Worm (Caenorhabditis elegans): Measurements from ENCODE around the gene lin-12.

The lin-12 gene

DNA sequence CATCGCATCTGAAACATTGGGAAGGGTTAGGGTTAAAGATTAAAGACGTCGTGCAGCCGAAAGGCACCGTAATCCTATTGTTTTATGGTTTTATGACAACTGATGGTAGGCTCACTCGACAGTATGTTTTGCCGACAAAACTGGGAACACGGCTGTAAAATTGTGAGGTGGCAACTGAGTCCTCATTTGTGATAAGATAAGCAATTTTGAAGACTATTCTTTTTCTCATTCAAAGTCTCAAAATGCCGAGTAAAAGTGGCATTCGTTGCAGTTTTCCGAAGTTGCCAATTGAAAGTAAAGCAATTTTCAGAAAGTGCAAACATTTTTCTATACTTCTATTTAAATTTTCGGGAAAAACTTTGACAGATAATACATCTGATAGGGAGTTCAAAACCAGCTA, 1.6 kb downstream of the lin-12 start:
- TF ChIP-seq mef-2 (tag; optimal IDR thresholded peaks at IDR 0.05) (no peak), nhr-90 (tag; optimal IDR thresholded peaks at IDR 0.05; ENCODE audit: poor library complexity) (no peak), ztf-11 (tag; optimal IDR thresholded peaks at IDR 0.05) (no peak), ceh-63 (GFP tag; optimal IDR thresholded peaks at IDR 0.05) (no peak), ets-5 (GFP tag; IDR thresholded peaks at IDR 0.05) (no peak), ceh-8 (GFP tag; optimal IDR thresholded peaks at IDR 0.05) (no peak), isw-1 (GFP tag; IDR thresholded peaks at IDR 0.05) (no peak)

DNA sequence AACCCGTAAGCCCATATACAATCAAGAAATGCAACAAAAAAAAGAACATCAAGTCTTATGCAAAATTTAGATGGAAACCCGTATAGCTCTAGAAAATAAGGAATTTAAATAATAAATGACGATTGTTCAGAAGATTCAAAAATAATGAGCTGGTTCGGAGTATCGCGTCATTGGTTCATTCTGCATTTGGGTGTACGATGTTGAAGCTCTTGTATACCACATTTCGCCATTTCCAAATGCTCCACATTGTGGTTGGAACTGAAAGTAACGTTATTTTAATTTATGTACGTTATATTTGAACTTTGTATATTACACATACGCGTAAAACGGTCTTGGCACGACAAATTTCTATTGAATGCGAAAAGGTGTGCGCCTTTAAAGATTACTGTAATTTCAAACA, 11.0 kb downstream of the lin-12 start:
- TF ChIP-seq fkh-8 (tag; optimal IDR thresholded peaks at IDR 0.05) (no peak), lin-35 (GFP tag; optimal IDR thresholded peaks at IDR 0.05) (no peak), snpc-4 (tag; optimal IDR thresholded peaks at IDR 0.05) (no peak), zag-1 (tag; optimal IDR thresholded peaks at IDR 0.05) (no peak), C34B4.2 (tag; optimal IDR thresholded peaks at IDR 0.05) (no peak), mef-2 (tag; optimal IDR thresholded peaks at IDR 0.05) (no peak), aly-2 (tag; optimal IDR thresholded peaks at IDR 0.05) (peak; percentile 72), lin-14 (GFP tag; optimal IDR thresholded peaks at IDR 0.05) (no peak), tbx-2 (tag; optimal IDR thresholded peaks at IDR 0.05) (no peak), dsc-1 (tag; optimal IDR thresholded peaks at IDR 0.05) (no peak), mep-1 (tag; optimal IDR thresholded peaks at IDR 0.05) (peak; percentile 27), lir-3 (tag; optimal IDR thresholded peaks at IDR 0.05; ENCODE audit: poor library complexity) (no peak), nhr-19 (GFP tag; conservative IDR thresholded peaks at IDR 0.05) (0 out of 2 replicates have a peak, but pooled peaks have one; percentile 10), nhr-28 (tag; optimal IDR thresholded peaks at IDR 0.05) (no peak), nhr-47 (tag; optimal IDR thresholded peaks at IDR 0.05) (no peak), nhr-71 (tag; optimal IDR thresholded peaks at IDR 0.05) (peak; percentile 56), ama-1 (optimal IDR thresholded peaks at IDR 0.05) (no peak), ceh-63 (GFP tag; optimal IDR thresholded peaks at IDR 0.05) (no peak), hlh-17 (GFP tag; optimal IDR thresholded peaks at IDR 0.05; ENCODE audit: borderline replicate concordance) (no peak), unc-30 (tag; optimal IDR thresholded peaks at IDR 0.05) (no peak), sox-4 (tag; optimal IDR thresholded peaks at IDR 0.05) (no peak), elt-2 (tag; optimal IDR thresholded peaks at IDR 0.05) (no peak), nhr-77 (tag; optimal IDR thresholded peaks at IDR 0.05) (no peak), pqm-1 (tag; optimal IDR thresholded peaks at IDR 0.05) (no peak)

DNA sequence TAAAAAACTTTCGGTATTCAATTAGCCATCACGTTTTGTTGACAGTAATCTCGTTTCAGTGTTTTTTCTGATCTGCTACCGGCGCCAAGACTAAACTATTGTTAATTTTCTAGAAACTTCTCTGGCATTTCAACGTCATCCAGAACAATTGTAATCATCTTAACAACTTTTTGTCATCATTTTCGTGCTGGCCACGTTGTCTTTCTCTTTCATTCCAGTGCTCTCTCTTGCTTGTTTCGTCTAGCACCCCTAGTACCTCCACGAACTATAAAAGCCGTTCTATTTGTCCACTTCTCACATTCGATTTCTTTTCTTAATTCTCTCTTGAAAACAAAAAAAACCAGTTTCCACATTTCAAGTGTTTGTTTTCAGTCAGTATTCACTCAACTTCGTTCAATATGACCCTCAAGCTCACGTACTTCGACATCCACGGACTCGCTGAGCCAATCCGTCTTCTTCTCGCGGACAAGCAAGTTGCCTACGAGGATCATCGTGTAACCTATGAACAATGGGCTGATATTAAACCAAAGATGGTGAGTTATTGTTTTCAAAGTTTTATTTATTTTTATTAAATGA, 12.2 kb downstream of the lin-12 start, which contains the start of gene gst-1:
Gene gst-1 (plus strand): TSS at position 373 of the 576 bp plus-strand sequence.
- no peak for TF ChIP-seq ztf-11 (tag; optimal IDR thresholded peaks at IDR 0.05)
- TF ChIP-seq lin-14 (GFP tag; optimal IDR thresholded peaks at IDR 0.05): peak; percentile 31
- no peak for TF ChIP-seq fos-1 (tag; optimal IDR thresholded peaks at IDR 0.05)
- TF ChIP-seq blmp-1 (tag; optimal IDR thresholded peaks at IDR 0.05): no peak
- no peak for TF ChIP-seq C34B4.2 (tag; optimal IDR thresholded peaks at IDR 0.05)
- peak; percentile 97 for TF ChIP-seq skn-1 (tag; optimal IDR thresholded peaks at IDR 0.05)
- TF ChIP-seq unc-98 (GFP tag; IDR thresholded peaks at IDR 0.05): no peak
- no peak for TF ChIP-seq nhr-19 (GFP tag; conservative IDR thresholded peaks at IDR 0.05)
- peak in 1 of 2 experiments; percentile 33 for TF ChIP-seq lin-35 (GFP tag; optimal IDR thresholded peaks at IDR 0.05)
- TF ChIP-seq nhr-47 (tag; optimal IDR thresholded peaks at IDR 0.05): no peak
- no peak for TF ChIP-seq elt-3 (tag; optimal IDR thresholded peaks at IDR 0.05)
- TF ChIP-seq hlh-4 (tag; optimal IDR thresholded peaks at IDR 0.05): no peak
- peak; percentile 0 for TF ChIP-seq rnt-1 (tag; optimal IDR thresholded peaks at IDR 0.05)
- peak in 1 of 2 experiments; percentile 10 for TF ChIP-seq efl-1 (optimal IDR thresholded peaks at IDR 0.05)
- peak in 1 of 2 experiments; percentile 56 for TF ChIP-seq efl-1 (GFP tag; optimal IDR thresholded peaks at IDR 0.05 in 1 of 2)
- TF ChIP-seq nhr-12 (tag; optimal IDR thresholded peaks at IDR 0.05): no peak
- peak in 1 of 2 experiments; percentile 22 for TF ChIP-seq mdl-1 (tag; optimal IDR thresholded peaks at IDR 0.05)
- TF ChIP-seq unc-30 (tag; optimal IDR thresholded peaks at IDR 0.05): no peak
- TF ChIP-seq egl-13 (tag; optimal IDR thresholded peaks at IDR 0.05): no peak
- no peak for TF ChIP-seq lin-13 (GFP tag; optimal IDR thresholded peaks at IDR 0.05)
- TF ChIP-seq sup-37 (GFP tag; optimal IDR thresholded peaks at IDR 0.05): no peak
- TF ChIP-seq sptf-1 (tag; optimal IDR thresholded peaks at IDR 0.05): no peak
- no peak for TF ChIP-seq nhr-85 (tag)
- TF ChIP-seq snu-23 (GFP tag; optimal IDR thresholded peaks at IDR 0.05): peak; percentile 28
- TF ChIP-seq dsc-1 (tag; optimal IDR thresholded peaks at IDR 0.05): no peak
- peak; percentile 46 for TF ChIP-seq elt-2 (tag; optimal IDR thresholded peaks at IDR 0.05)
- no peak for TF ChIP-seq lir-3 (tag; optimal IDR thresholded peaks at IDR 0.05; ENCODE audit: poor library complexity)
- peak; percentile 38 for TF ChIP-seq nhr-71 (tag; optimal IDR thresholded peaks at IDR 0.05)
- TF ChIP-seq nhr-237 (tag; optimal IDR thresholded peaks at IDR 0.05): no peak
- TF ChIP-seq sox-4 (tag; optimal IDR thresholded peaks at IDR 0.05): no peak
- peak; percentile 10 for TF ChIP-seq swsn-7 (tag; optimal IDR thresholded peaks at IDR 0.05)
- no peak for TF ChIP-seq fkh-10 (GFP tag; optimal IDR thresholded peaks at IDR 0.05)
